Worm (Caenorhabditis elegans) whole organism, young adult: ENCODE measurements around the gene C18A3.3.

Experiments used
- F55B11.4 ChIP-seq: sonication (generic microtip); optimal IDR thresholded peaks from 2 replicates; lab custom pipeline; 2016; ENCODE audit warnings: missing compliant biosample characterization, missing genetic modification characterization, borderline replicate concordance; ENCODE audit not compliant: insufficient read depth
- Y79H2A.3 ChIP-seq: fragments of 200-800 bp; sonication (Bioruptor generic); conservative IDR thresholded peaks from 2 replicates; pipeline ENCODE4 v1.3.6; 2022; ENCODE audit warnings: missing genetic modification reagents, missing genetic modification characterization, missing compliant biosample characterization
- Y95B8A.8 ChIP-seq: fragments of 200-800 bp; sonication (Bioruptor generic); IDR thresholded peaks from 2 replicates; pipeline ENCODE4 v1.3.6; 2022; ENCODE audit warnings: missing genetic modification reagents, missing genetic modification characterization, missing compliant biosample characterization
- dpl-1 ChIP-seq: fragments of 150-350 bp; optimal IDR thresholded peaks from 2 replicates; lab custom pipeline; 2014; ENCODE audit warnings: missing biosample characterization, missing genetic modification reagents, missing genetic modification characterization
- ets-4 ChIP-seq: fragments of 200-800 bp; sonication (Bioruptor generic); optimal IDR thresholded peaks from 2 replicates; lab custom pipeline; 2018; ENCODE audit warnings: mild to moderate bottlenecking, missing genetic modification characterization, missing compliant biosample characterization
- gei-17 ChIP-seq: fragments of 200-800 bp; sonication (Bioruptor generic); optimal IDR thresholded peaks from 2 replicates; lab custom pipeline; 2018; ENCODE audit warnings: mild to moderate bottlenecking, missing genetic modification characterization, missing compliant biosample characterization
- nhr-90 ChIP-seq: sonication (generic microtip); optimal IDR thresholded peaks from 2 replicates; lab custom pipeline; 2016; ENCODE audit warnings: missing genotype, mild to moderate bottlenecking, missing genetic modification characterization, missing compliant biosample characterization
- ztf-18 ChIP-seq: sonication (generic microtip); optimal IDR thresholded peaks from 2 replicates; lab custom pipeline; 2016; ENCODE audit warnings: missing genotype, mild to moderate bottlenecking, missing genetic modification characterization, missing compliant biosample characterization

DNA sequence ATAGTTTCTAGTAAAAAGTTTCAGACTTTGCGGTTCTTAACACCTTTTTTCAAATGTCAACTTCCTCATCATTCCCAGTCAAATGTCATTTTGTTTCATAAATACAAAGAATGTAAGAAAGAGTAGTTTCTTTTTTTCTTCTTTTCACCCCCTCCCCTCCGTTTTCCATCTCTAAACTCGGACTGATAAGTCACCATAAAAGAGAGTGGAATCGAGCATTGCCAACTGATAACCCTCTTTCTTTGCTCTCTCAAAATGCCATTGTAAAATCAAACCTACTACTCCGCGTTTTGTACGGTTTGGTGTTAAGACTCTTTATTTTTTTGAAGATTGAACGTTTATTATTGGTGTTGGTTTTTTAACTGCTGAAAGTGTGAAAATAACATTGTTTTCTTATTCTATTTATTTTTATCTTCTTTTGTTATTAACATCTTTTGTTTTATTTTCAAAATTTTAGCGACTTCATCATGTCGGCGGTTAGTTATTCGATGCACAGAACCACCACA, 33.7 kb downstream of the C18A3.3 start, which contains the start of gene ifb-2:
- TF ChIP-seq F55B11.4 (tag; lab: Kevin White, UChicago), result no peak
- TF ChIP-seq ets-4, result no peak
- no peak for TF ChIP-seq Y79H2A.3 (GFP tag; lab: Robert Waterston, UW)
- TF ChIP-seq ztf-18 (tag; lab: Kevin White, UChicago), result no peak
- TF ChIP-seq gei-17 (GFP tag; lab: Kevin White, UChicago), result no peak
- TF ChIP-seq Y95B8A.8 (GFP tag; lab: Robert Waterston, UW), result no peak
- TF ChIP-seq nhr-90 (tag; lab: Kevin White, UChicago), result no peak
- TF ChIP-seq dpl-1 (GFP tag; lab: Kevin White, UChicago), result no peak
